Worm (Caenorhabditis elegans): ENCODE measurements around the gene pgp-9.

DNA sequence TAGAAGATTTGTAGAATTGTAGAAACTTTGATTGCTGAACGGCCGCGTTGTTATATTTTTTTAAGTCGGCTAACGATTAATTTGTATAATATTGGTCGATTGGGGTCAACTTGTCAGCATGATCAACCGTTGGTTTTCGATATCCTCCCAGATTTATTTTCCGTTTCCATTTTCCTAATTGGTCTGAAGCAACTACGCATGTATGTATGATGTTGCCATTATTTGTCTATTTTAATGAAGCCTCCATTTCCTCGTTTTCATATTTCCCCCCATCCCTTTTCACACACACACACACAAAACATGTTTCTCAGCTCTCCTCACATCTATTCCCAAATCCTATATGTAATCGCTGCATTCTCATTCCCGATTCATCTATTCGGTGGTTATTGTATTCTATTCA, 44.8 kb downstream of the pgp-9 start, which contains the start of gene srh-287:
- TF ChIP-seq nhr-12 (tag; optimal IDR thresholded peaks at IDR 0.05) = no peak
- no peak for TF ChIP-seq unc-62 (GFP tag; optimal IDR thresholded peaks at IDR 0.05)
- TF ChIP-seq lin-13 (tag; optimal IDR thresholded peaks at IDR 0.05) = no peak
- TF ChIP-seq nhr-28 (tag; optimal IDR thresholded peaks at IDR 0.05) = no peak
- TF ChIP-seq nhr-76 (tag; optimal IDR thresholded peaks at IDR 0.05) = no peak
- TF ChIP-seq lsy-2 (tag; optimal IDR thresholded peaks at IDR 0.05) = no peak
- no peak for TF ChIP-seq nhr-237 (tag; optimal IDR thresholded peaks at IDR 0.05)
